Worm (Caenorhabditis elegans) whole organism, L1 larva: Measurements from ENCODE around the gene btb-22.

Source experiments
- C04F5.9 ChIP-seq: sonication (generic microtip); optimal IDR thresholded peaks from 2 replicates; lab custom pipeline; 2016; ENCODE audit warnings: missing genetic modification characterization, missing compliant biosample characterization
- F16B12.6 ChIP-seq: fragments of 150-350 bp; optimal IDR thresholded peaks from 2 replicates; lab custom pipeline; 2014; ENCODE audit warnings: missing biosample characterization, missing genetic modification characterization
- blmp-1 ChIP-seq: fragments of 150-350 bp; optimal IDR thresholded peaks from 2 replicates; lab custom pipeline; 2014; ENCODE audit warnings: missing biosample characterization, missing genetic modification characterization
- ceh-8 ChIP-seq: fragments of 200-800 bp; sonication (Bioruptor generic); optimal IDR thresholded peaks from 2 replicates; lab custom pipeline; 2018; ENCODE audit warnings: mild to moderate bottlenecking, missing genetic modification characterization, moderate library complexity, missing compliant biosample characterization
- ceh-90 ChIP-seq: sonication (generic microtip); optimal IDR thresholded peaks from 2 replicates; lab custom pipeline; 2016; ENCODE audit warnings: missing genetic modification characterization, missing compliant biosample characterization
- dpl-1 ChIP-seq, 3 experiments: fragments of 150-350 bp in 2 of 3; sonication (generic microtip) in 1 of 3; optimal IDR thresholded peaks; 2 replicates each; lab custom pipeline; 2014 to 2017; ENCODE audit warnings: missing biosample characterization in 3 of 3, missing genetic modification characterization in 3 of 3, missing genetic modification reagents in 3 of 3
- dsc-1 ChIP-seq: sonication (generic microtip); optimal IDR thresholded peaks from 2 replicates; lab custom pipeline; 2016; ENCODE audit warnings: mild to moderate bottlenecking, missing genetic modification characterization, missing compliant biosample characterization
- efl-3 ChIP-seq: fragments of 200-800 bp; sonication (Bioruptor generic); optimal IDR thresholded peaks from 2 replicates; lab custom pipeline; 2018; ENCODE audit warnings: mild to moderate bottlenecking, missing genetic modification characterization, missing compliant biosample characterization
- egl-13 ChIP-seq: sonication (generic microtip); optimal IDR thresholded peaks from 2 replicates; lab custom pipeline; 2016; ENCODE audit warnings: missing genotype, missing genetic modification reagents, missing genetic modification characterization, missing compliant biosample characterization
- elt-2 ChIP-seq: sonication (generic microtip); optimal IDR thresholded peaks from 2 replicates; lab custom pipeline; 2016; ENCODE audit warnings: missing genetic modification characterization, mild to moderate bottlenecking, inconsistent platforms, missing compliant biosample characterization, missing genetic modification reagents
- ets-5 ChIP-seq: fragments of 200-800 bp; sonication (Bioruptor generic); IDR thresholded peaks from 2 replicates; pipeline ENCODE4 v1.3.6; 2022; ENCODE audit warnings: missing genetic modification characterization, missing compliant biosample characterization
- fkh-10 ChIP-seq: sonication (generic microtip); optimal IDR thresholded peaks from 2 replicates; lab custom pipeline; 2017; ENCODE audit warnings: missing biosample characterization, missing genetic modification reagents, missing genetic modification characterization
- hpl-2 ChIP-seq: fragments of 150-350 bp; optimal IDR thresholded peaks from 2 replicates; lab custom pipeline; 2014; ENCODE audit warnings: missing biosample characterization, missing genetic modification reagents, missing genetic modification characterization
- irx-1 ChIP-seq: sonication (generic microtip); optimal IDR thresholded peaks from 2 replicates; lab custom pipeline; 2016; ENCODE audit warnings: missing genetic modification characterization, missing compliant biosample characterization
- isw-1 ChIP-seq: fragments of 200-800 bp; sonication (Bioruptor generic); IDR thresholded peaks from 2 replicates; pipeline ENCODE4 v1.3.6; 2022; ENCODE audit warnings: missing genetic modification characterization, missing compliant biosample characterization
- lin-14 ChIP-seq: fragments of 200-800 bp; sonication (Bioruptor generic); optimal IDR thresholded peaks from 2 replicates; lab custom pipeline; 2018; ENCODE audit warnings: mild to moderate bottlenecking, missing genetic modification characterization, moderate library complexity, missing compliant biosample characterization
- lin-15B ChIP-seq: fragments of 150-350 bp; sonication (generic microtip); optimal IDR thresholded peaks from 3 replicates; lab custom pipeline; 2014; ENCODE audit warnings: missing biosample characterization, missing genetic modification characterization
- lin-39 ChIP-seq: fragments of 150-350 bp; optimal IDR thresholded peaks from 2 replicates; lab custom pipeline; 2014; ENCODE audit warnings: missing biosample characterization, missing genetic modification reagents, missing genetic modification characterization
- lir-3 ChIP-seq: sonication (generic microtip); optimal IDR thresholded peaks from 2 replicates; lab custom pipeline; 2016; ENCODE audit warnings: mild to moderate bottlenecking, missing genetic modification characterization, moderate library complexity, missing compliant biosample characterization; ENCODE audit not compliant: poor library complexity
- mab-9 ChIP-seq: fragments of 200-800 bp; sonication (Bioruptor generic); IDR thresholded peaks from 2 replicates; pipeline ENCODE4 v1.3.6; 2022; ENCODE audit warnings: missing genetic modification reagents, missing genetic modification characterization, missing compliant biosample characterization
- nhr-20 ChIP-seq: sonication (generic microtip); optimal IDR thresholded peaks from 2 replicates; lab custom pipeline; 2016; ENCODE audit warnings: mild to moderate bottlenecking, missing genetic modification characterization, missing compliant biosample characterization
- nhr-237 ChIP-seq: fragments of 150-350 bp; optimal IDR thresholded peaks from 2 replicates; lab custom pipeline; 2014; ENCODE audit warnings: missing biosample characterization, missing genetic modification characterization
- nhr-71 ChIP-seq: sonication (generic microtip); optimal IDR thresholded peaks from 2 replicates; lab custom pipeline; 2016; ENCODE audit warnings: mild to moderate bottlenecking, missing genetic modification characterization, moderate library complexity, missing compliant biosample characterization
- nhr-77 ChIP-seq: fragments of 150-350 bp; optimal IDR thresholded peaks from 2 replicates; lab custom pipeline; 2014; ENCODE audit warnings: missing biosample characterization, missing genetic modification characterization
- pax-3 ChIP-seq: fragments of 200-800 bp; sonication (Bioruptor generic); optimal IDR thresholded peaks from 2 replicates; lab custom pipeline; 2018; ENCODE audit warnings: mild to moderate bottlenecking, missing genetic modification characterization, moderate library complexity, missing compliant biosample characterization
- skn-1 ChIP-seq: fragments of 150-350 bp; optimal IDR thresholded peaks from 2 replicates; lab custom pipeline; 2014; ENCODE audit warnings: missing biosample characterization, missing genetic modification characterization
- sptf-1 ChIP-seq: fragments of 150-350 bp; optimal IDR thresholded peaks from 2 replicates; lab custom pipeline; 2014; ENCODE audit warnings: missing biosample characterization, missing genetic modification characterization
- sup-37 ChIP-seq: fragments of 200-800 bp; sonication (Bioruptor generic); optimal IDR thresholded peaks from 2 replicates; lab custom pipeline; 2018; ENCODE audit warnings: mild to moderate bottlenecking, missing genetic modification characterization, missing compliant biosample characterization
- swsn-7 ChIP-seq: sonication (generic microtip); optimal IDR thresholded peaks from 2 replicates; lab custom pipeline; 2016; ENCODE audit warnings: missing genetic modification characterization, missing compliant biosample characterization
- tlp-1 ChIP-seq: fragments of 150-350 bp; optimal IDR thresholded peaks from 2 replicates; lab custom pipeline; 2014; ENCODE audit warnings: missing biosample characterization, missing genetic modification characterization
- unc-130 ChIP-seq: fragments of 150-350 bp; optimal IDR thresholded peaks from 2 replicates; lab custom pipeline; 2017; ENCODE audit warnings: missing biosample characterization, missing genetic modification characterization, inconsistent platforms
- unc-86 ChIP-seq: sonication (generic microtip); optimal IDR thresholded peaks from 2 replicates; lab custom pipeline; 2016; ENCODE audit warnings: missing genetic modification characterization, missing compliant biosample characterization
- vab-15 ChIP-seq: sonication (generic microtip); optimal IDR thresholded peaks from 2 replicates; lab custom pipeline; 2017; ENCODE audit warnings: missing genotype, mild to moderate bottlenecking, missing genetic modification characterization, missing compliant biosample characterization
- zag-1 ChIP-seq: fragments of 150-350 bp; optimal IDR thresholded peaks from 2 replicates; lab custom pipeline; 2014; ENCODE audit warnings: missing biosample characterization, missing genetic modification characterization
- zip-4 ChIP-seq: fragments of 200-800 bp; sonication (Bioruptor generic); optimal IDR thresholded peaks from 2 replicates; lab custom pipeline; 2018; ENCODE audit warnings: mild to moderate bottlenecking, missing genetic modification characterization, moderate library complexity, missing compliant biosample characterization
- ztf-4 ChIP-seq: fragments of 150-350 bp; optimal IDR thresholded peaks from 2 replicates; lab custom pipeline; 2014; ENCODE audit warnings: missing biosample characterization, missing genetic modification characterization

Gene btb-22

ce11 chrII:3332039-3332438 lies 32.5 kb downstream of the btb-22 start, which contains the start of gene irld-27:
Gene irld-27, plus strand, starts transcription at chrII:3332339.
- TF ChIP-seq skn-1 (no peak), sup-37 (no peak), zip-4 (GFP tag; lab: Kevin White, UChicago) (no peak), irx-1 (tag; lab: Kevin White, UChicago) (no peak), F16B12.6 (tag; lab: Kevin White, UChicago) (no peak), unc-130 (tag; lab: Kevin White, UChicago) (no peak), ets-5 (GFP tag; lab: Robert Waterston, UW) (no peak), nhr-20 (no peak)

ce11 chrII:3337039-3337438 lies 37.5 kb downstream of the btb-22 start, which contains the start of gene F14D2.19:
Gene F14D2.19, minus strand, starts transcription at chrII:3337139.
- TF ChIP-seq isw-1 (GFP tag; lab: Robert Waterston, UW) = no peak
- TF ChIP-seq tlp-1 (tag; lab: Kevin White, UChicago) = no peak
- TF ChIP-seq unc-86 (tag; lab: Kevin White, UChicago) = no peak
- no peak for TF ChIP-seq fkh-10 (GFP tag; lab: Kevin White, UChicago)
- no peak for TF ChIP-seq ceh-90 (tag; lab: Kevin White, UChicago)
- TF ChIP-seq efl-3 (GFP tag; lab: Kevin White, UChicago) = no peak
- no peak for TF ChIP-seq nhr-77 (tag; lab: Kevin White, UChicago)
- no peak for TF ChIP-seq vab-15
- TF ChIP-seq unc-130 (tag; lab: Kevin White, UChicago) = no peak
- TF ChIP-seq zag-1 (tag; lab: Kevin White, UChicago) = no peak
- TF ChIP-seq C04F5.9 (tag; lab: Kevin White, UChicago) = no peak
- no peak for TF ChIP-seq zip-4 (GFP tag; lab: Kevin White, UChicago)
- no peak for TF ChIP-seq lin-39 (tag; lab: Kevin White, UChicago)
- no peak for TF ChIP-seq lin-15B (tag; lab: Kevin White, UChicago)
- no peak for TF ChIP-seq elt-2 (tag; lab: Kevin White, UChicago)
- no peak for TF ChIP-seq dpl-1 (GFP tag; optimal IDR thresholded peaks at IDR 0.05; lab: Kevin White, UChicago)
- no peak for TF ChIP-seq dsc-1
- TF ChIP-seq blmp-1 (tag; lab: Kevin White, UChicago) = no peak
- TF ChIP-seq lin-14 (GFP tag; lab: Kevin White, UChicago) = no peak
- no peak for TF ChIP-seq ceh-8 (GFP tag; lab: Kevin White, UChicago)

DNA sequence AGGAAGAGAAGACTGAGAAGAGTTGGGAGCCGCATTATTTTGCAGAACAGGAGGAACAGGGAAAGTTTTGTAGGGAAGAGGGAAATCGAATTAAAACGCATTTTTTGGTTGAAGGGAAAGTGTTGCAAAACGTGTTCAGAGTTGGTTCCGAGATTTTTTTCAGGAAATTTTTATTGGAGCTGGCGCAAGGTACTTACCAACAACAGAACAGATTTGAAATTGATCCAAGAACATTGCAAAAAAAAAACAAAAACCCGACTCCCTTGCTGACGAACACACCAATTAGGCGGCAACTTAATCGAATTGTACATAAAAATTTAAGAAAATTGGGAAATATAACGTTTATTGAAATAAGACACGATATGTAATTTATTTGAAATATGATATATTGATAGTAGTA lies 39.0 kb downstream of the btb-22 start, which contains the start of gene F14D2.7:
F14D2.7 (minus strand) TSS at position 101 of the 400 bp plus-strand sequence.
- no peak for TF ChIP-seq ztf-4 (tag; lab: Kevin White, UChicago)
- TF ChIP-seq pax-3 (tag; lab: Kevin White, UChicago) = no peak
- no peak for TF ChIP-seq sptf-1 (tag; lab: Kevin White, UChicago)
- no peak for TF ChIP-seq nhr-237

DNA sequence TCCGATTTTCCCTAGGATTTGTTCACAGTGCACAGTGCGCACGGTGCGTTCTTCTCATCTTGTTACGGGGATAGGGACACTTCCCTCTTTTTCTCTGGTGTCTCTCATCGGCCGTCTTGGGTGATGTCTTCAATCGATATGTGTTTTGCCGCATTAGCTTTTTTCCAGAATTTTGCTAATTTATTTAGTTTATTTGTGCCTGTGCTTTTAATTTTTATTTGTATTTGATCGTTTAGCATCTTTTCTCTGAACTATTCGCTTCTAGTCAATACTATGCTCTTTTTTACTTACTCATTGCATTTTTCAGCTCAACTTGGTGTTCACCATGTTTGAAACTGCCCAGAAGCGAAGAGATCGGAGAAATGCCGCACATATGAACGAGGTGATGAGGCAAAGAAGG lies 40.7 kb downstream of the btb-22 start, which contains the start of gene F14D2.5:
F14D2.5 (plus strand) TSS at position 301 of the 400 bp plus-strand sequence.
- TF ChIP-seq nhr-71 (tag; lab: Kevin White, UChicago) = no peak
- no peak for TF ChIP-seq lir-3 (tag; lab: Kevin White, UChicago)
- no peak for TF ChIP-seq zip-4 (GFP tag; lab: Kevin White, UChicago)
- no peak for TF ChIP-seq swsn-7
- no peak for TF ChIP-seq dpl-1 (GFP tag; optimal IDR thresholded peaks at IDR 0.05; lab: Kevin White, UChicago)
- TF ChIP-seq mab-9 = no peak
- no peak for TF ChIP-seq egl-13 (tag; lab: Kevin White, UChicago)
- no peak for TF ChIP-seq hpl-2 (GFP tag; lab: Kevin White, UChicago)
- TF ChIP-seq, all 84 proteins: peak for 0
